Fruit fly (Drosophila melanogaster) whole organism, prepupa: ENCODE results near the gene CG17349.

Experiments
- Blimp-1 ChIP-seq: fragments of 200-800 bp; sonication (Bioruptor generic); optimal IDR thresholded peaks from 3 replicates; lab custom pipeline; 2017; ENCODE audit warnings: missing biosample characterization, missing genetic modification characterization, mild to moderate bottlenecking, moderate library complexity, missing genetic modification reagents
- CG1621 ChIP-seq: fragments of 200-800 bp; sonication (Bioruptor generic); optimal IDR thresholded peaks from 3 replicates; lab custom pipeline; 2018; ENCODE audit warnings: missing biosample characterization, mild to moderate bottlenecking, missing genetic modification characterization
- CG16779 ChIP-seq: fragments of 200-800 bp; sonication (Bioruptor generic); optimal IDR thresholded peaks from 3 replicates; lab custom pipeline; 2017; ENCODE audit warnings: missing biosample characterization, mild to moderate bottlenecking, missing genetic modification characterization
- CG6276 ChIP-seq: fragments of 200-800 bp; sonication (Bioruptor generic); optimal IDR thresholded peaks from 2 replicates; lab custom pipeline; 2017; ENCODE audit warnings: missing biosample characterization, mild to moderate bottlenecking, missing genetic modification characterization
- CG6854 ChIP-seq: fragments of 200-800 bp; sonication (Bioruptor generic); optimal IDR thresholded peaks from 2 replicates; lab custom pipeline; 2017; ENCODE audit warnings: missing biosample characterization, mild to moderate bottlenecking, missing genetic modification characterization
- Ets21C ChIP-seq: fragments of 200-800 bp; sonication (Bioruptor generic); optimal IDR thresholded peaks from 3 replicates; lab custom pipeline; 2016; ENCODE audit warnings: missing biosample characterization, missing genetic modification characterization
- Gug ChIP-seq: fragments of 200-800 bp; sonication (Bioruptor generic); IDR thresholded peaks from 2 replicates; pipeline ENCODE4 v1.3.6; 2022; ENCODE audit warnings: missing biosample characterization, missing genetic modification characterization
- achi ChIP-seq: fragments of 200-800 bp; sonication (Bioruptor generic); optimal IDR thresholded peaks from 3 replicates; lab custom pipeline; 2016; ENCODE audit warnings: missing biosample characterization, missing genetic modification characterization
- fkh ChIP-seq: fragments of 200-800 bp; sonication (Bioruptor generic); optimal IDR thresholded peaks from 3 replicates; lab custom pipeline; 2017; ENCODE audit warnings: missing biosample characterization, mild to moderate bottlenecking, missing genetic modification characterization, moderate library complexity
- topi ChIP-seq: fragments of 200-800 bp; sonication (Bioruptor generic); optimal IDR thresholded peaks from 3 replicates; lab custom pipeline; 2016; ENCODE audit warnings: missing biosample characterization, missing genetic modification characterization

- TF ChIP-seq fkh (GFP tag; lab: Kevin White, UChicago) (no peak), CG16779 (no peak), Gug (GFP tag; lab: Robert Waterston, UW) (no peak), CG1621 (no peak), CG6854 (no peak), Blimp-1 (no peak), Ets21C (GFP tag; lab: Kevin White, UChicago) (no peak), topi (GFP tag; lab: Kevin White, UChicago) (no peak), achi (GFP tag; lab: Kevin White, UChicago) (no peak), CG6276 (GFP tag; lab: Kevin White, UChicago) (no peak)
Measured at dm6 chr2L:19415859-19416258, 45.6 kb downstream of the CG17349 start.
